Fruit fly (Drosophila melanogaster) whole organism, prepupa: ENCODE results near the gene CG31921.
A peak's percentile ranks its signal among the peaks of the same experiment; 100 is the strongest.

Experiments
- CG10631 ChIP-seq: fragments of 200-800 bp; sonication (Bioruptor generic); optimal IDR thresholded peaks from 2 replicates; lab custom pipeline; 2016; ENCODE audit warnings: missing biosample characterization, missing genetic modification characterization
- CG10669 ChIP-seq: fragments of 200-800 bp; sonication (Bioruptor generic); optimal IDR thresholded peaks from 3 replicates; lab custom pipeline; 2018; ENCODE audit warnings: missing biosample characterization, mild to moderate bottlenecking, missing genetic modification characterization, moderate library complexity
- CG11294 ChIP-seq: fragments of 200-800 bp; sonication (Bioruptor generic); IDR thresholded peaks from 2 replicates; pipeline ENCODE4 v1.3.6; 2022; ENCODE audit warnings: missing biosample characterization, missing genetic modification characterization
- CG11902 ChIP-seq: fragments of 200-800 bp; sonication (Bioruptor generic); optimal IDR thresholded peaks from 3 replicates; lab custom pipeline; 2016; ENCODE audit warnings: missing biosample characterization, missing genetic modification characterization
- CG15336 ChIP-seq: fragments of 200-800 bp; sonication (Bioruptor generic); IDR thresholded peaks from 2 replicates; pipeline ENCODE4 v1.3.6; 2022; ENCODE audit warnings: missing biosample characterization, missing genetic modification characterization
- CG1621 ChIP-seq: fragments of 200-800 bp; sonication (Bioruptor generic); optimal IDR thresholded peaks from 3 replicates; lab custom pipeline; 2018; ENCODE audit warnings: missing biosample characterization, mild to moderate bottlenecking, missing genetic modification characterization
- CG16779 ChIP-seq: fragments of 200-800 bp; sonication (Bioruptor generic); optimal IDR thresholded peaks from 3 replicates; lab custom pipeline; 2017; ENCODE audit warnings: missing biosample characterization, mild to moderate bottlenecking, missing genetic modification characterization
- CG31627 ChIP-seq: fragments of 200-800 bp; sonication (Bioruptor generic); optimal IDR thresholded peaks from 3 replicates; lab custom pipeline; 2016; ENCODE audit warnings: missing biosample characterization, missing genetic modification characterization
- CG3919 ChIP-seq: fragments of 200-800 bp; sonication (Bioruptor generic); optimal IDR thresholded peaks from 3 replicates; lab custom pipeline; 2016; ENCODE audit warnings: missing biosample characterization, missing genetic modification characterization
- CG6163 ChIP-seq: fragments of 200-800 bp; sonication (Bioruptor generic); IDR thresholded peaks from 3 replicates; pipeline ENCODE4 v1.3.6; 2022; ENCODE audit warnings: missing biosample characterization, missing genetic modification characterization
- CG6854 ChIP-seq: fragments of 200-800 bp; sonication (Bioruptor generic); optimal IDR thresholded peaks from 2 replicates; lab custom pipeline; 2017; ENCODE audit warnings: missing biosample characterization, mild to moderate bottlenecking, missing genetic modification characterization
- CG7368 ChIP-seq: fragments of 200-800 bp; sonication (Bioruptor generic); optimal IDR thresholded peaks from 3 replicates; lab custom pipeline; 2016; ENCODE audit warnings: missing biosample characterization, missing genetic modification characterization
- CG8632 ChIP-seq: fragments of 200-800 bp; sonication (Bioruptor generic); optimal IDR thresholded peaks from 3 replicates; lab custom pipeline; 2016; ENCODE audit warnings: missing biosample characterization, missing genetic modification characterization
- Eip75B ChIP-seq: fragments of 200-800 bp; sonication (Bioruptor generic); optimal IDR thresholded peaks from 3 replicates; lab custom pipeline; 2016; ENCODE audit warnings: missing biosample characterization, missing genetic modification characterization
- Eip78C ChIP-seq: fragments of 200-800 bp; sonication (Bioruptor generic); peaks from one replicate; lab custom pipeline; 2016; ENCODE audit warnings: missing biosample characterization, missing genetic modification characterization
- Ets21C ChIP-seq: fragments of 200-800 bp; sonication (Bioruptor generic); optimal IDR thresholded peaks from 3 replicates; lab custom pipeline; 2016; ENCODE audit warnings: missing biosample characterization, missing genetic modification characterization
- Ets96B ChIP-seq: fragments of 200-800 bp; optimal IDR thresholded peaks from 2 replicates; lab custom pipeline; 2019; ENCODE audit warnings: missing biosample characterization, mild to moderate bottlenecking, missing genetic modification characterization, moderate library complexity
- Gug ChIP-seq: fragments of 200-800 bp; sonication (Bioruptor generic); IDR thresholded peaks from 2 replicates; pipeline ENCODE4 v1.3.6; 2022; ENCODE audit warnings: missing biosample characterization, missing genetic modification characterization
- Hr38 ChIP-seq: sonication (Bioruptor generic); optimal IDR thresholded peaks from 2 replicates; lab custom pipeline; 2016; ENCODE audit warnings: missing biosample characterization, missing genetic modification characterization
- Lpt ChIP-seq: fragments of 200-800 bp; sonication (Bioruptor generic); optimal IDR thresholded peaks from 3 replicates; lab custom pipeline; 2016; ENCODE audit warnings: missing biosample characterization, missing genetic modification characterization
- Met ChIP-seq: fragments of 200-800 bp; sonication (Bioruptor generic); optimal IDR thresholded peaks from 3 replicates; lab custom pipeline; 2016; ENCODE audit warnings: missing biosample characterization, missing genetic modification characterization
- Smox ChIP-seq: fragments of 200-800 bp; sonication (Bioruptor generic); optimal IDR thresholded peaks from 3 replicates; lab custom pipeline; 2016; ENCODE audit warnings: missing biosample characterization, missing genetic modification characterization
- Sox102F ChIP-seq: fragments of 200-800 bp; sonication (Bioruptor generic); optimal IDR thresholded peaks from 2 replicates; lab custom pipeline; 2016; ENCODE audit warnings: missing biosample characterization, mild to moderate bottlenecking, missing genetic modification characterization
- Sox15 ChIP-seq: fragments of 200-800 bp; sonication (Bioruptor generic); optimal IDR thresholded peaks from 3 replicates; lab custom pipeline; 2016; ENCODE audit warnings: missing biosample characterization, missing genetic modification characterization
- achi ChIP-seq: fragments of 200-800 bp; sonication (Bioruptor generic); optimal IDR thresholded peaks from 3 replicates; lab custom pipeline; 2016; ENCODE audit warnings: missing biosample characterization, missing genetic modification characterization
- acj6 ChIP-seq: fragments of 200-800 bp; sonication (Bioruptor generic); optimal IDR thresholded peaks from 3 replicates; lab custom pipeline; 2016; ENCODE audit warnings: missing biosample characterization, missing genetic modification characterization
- cyc ChIP-seq: fragments of 200-800 bp; sonication (Bioruptor generic); optimal IDR thresholded peaks from 3 replicates; lab custom pipeline; 2016; ENCODE audit warnings: missing biosample characterization, missing genetic modification characterization
- dsx ChIP-seq: fragments of 200-800 bp; optimal IDR thresholded peaks from 3 replicates; lab custom pipeline; 2019; ENCODE audit warnings: missing biosample characterization, mild to moderate bottlenecking, missing genetic modification characterization, moderate library complexity; ENCODE audit not compliant: poor library complexity, severe bottlenecking
- eg ChIP-seq: fragments of 200-800 bp; sonication (Bioruptor generic); IDR thresholded peaks from 3 replicates; pipeline ENCODE4 v1.3.6; 2022; ENCODE audit warnings: missing biosample characterization, missing genetic modification characterization
- esn ChIP-seq: fragments of 200-800 bp; sonication (Bioruptor generic); optimal IDR thresholded peaks from 2 replicates; lab custom pipeline; 2016; ENCODE audit warnings: missing biosample characterization, mild to moderate bottlenecking, missing genetic modification characterization, moderate library complexity
- fd59A ChIP-seq: fragments of 200-800 bp; sonication (Bioruptor generic); optimal IDR thresholded peaks from 2 replicates; lab custom pipeline; 2017; ENCODE audit warnings: missing biosample characterization, mild to moderate bottlenecking, missing genetic modification characterization, missing genetic modification reagents
- fd85E ChIP-seq: fragments of 200-800 bp; sonication (Bioruptor generic); optimal IDR thresholded peaks from 3 replicates; lab custom pipeline; 2016; ENCODE audit warnings: missing biosample characterization, missing genetic modification characterization
- fkh ChIP-seq: fragments of 200-800 bp; sonication (Bioruptor generic); optimal IDR thresholded peaks from 3 replicates; lab custom pipeline; 2017; ENCODE audit warnings: missing biosample characterization, mild to moderate bottlenecking, missing genetic modification characterization, moderate library complexity
- lz ChIP-seq: fragments of 200-800 bp; sonication (Bioruptor generic); optimal IDR thresholded peaks from 3 replicates; lab custom pipeline; 2016; ENCODE audit warnings: missing biosample characterization, missing genetic modification characterization
- net ChIP-seq: fragments of 200-800 bp; sonication (Bioruptor generic); optimal IDR thresholded peaks from 3 replicates; lab custom pipeline; 2016; ENCODE audit warnings: missing biosample characterization, missing genetic modification characterization
- pdm3 ChIP-seq: fragments of 200-800 bp; sonication (Bioruptor generic); optimal IDR thresholded peaks from 3 replicates; lab custom pipeline; 2016; ENCODE audit warnings: missing biosample characterization, missing genetic modification characterization
- svp ChIP-seq: fragments of 200-800 bp; sonication (Bioruptor generic); peaks from one replicate; lab custom pipeline; 2016; ENCODE audit warnings: missing biosample characterization, missing genetic modification characterization
- vri ChIP-seq: fragments of 200-800 bp; sonication (Bioruptor generic); optimal IDR thresholded peaks from 3 replicates; lab custom pipeline; 2016; ENCODE audit warnings: missing biosample characterization, mild to moderate bottlenecking, missing genetic modification characterization

Gene CG31921

DNA sequence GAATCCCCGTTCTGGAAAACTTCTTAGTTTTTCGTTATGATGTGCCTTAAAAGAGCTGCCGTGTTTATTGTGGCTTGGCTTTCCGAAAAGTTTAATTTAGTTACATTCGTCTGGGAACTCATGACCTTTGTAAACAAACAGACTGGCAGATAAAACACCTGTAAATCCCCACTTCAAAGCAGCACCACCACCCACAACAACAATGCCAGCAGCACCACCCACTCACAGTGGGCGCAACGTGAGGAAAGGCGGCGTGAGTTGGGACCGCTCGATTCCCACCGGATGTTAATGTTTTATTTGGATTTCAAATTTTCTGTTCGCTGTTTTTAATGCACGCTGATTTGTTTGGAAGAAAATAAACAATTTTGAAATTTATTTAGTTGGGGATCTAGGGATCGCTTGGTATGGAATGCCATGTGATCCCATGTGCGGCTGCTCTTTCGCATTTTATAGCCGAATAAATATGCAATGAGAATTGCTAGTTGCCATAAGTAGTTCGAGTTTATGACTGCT is 23.9 kb downstream of the CG31921 start:
- TF ChIP-seq CG16779 (tag; lab: Kevin White, UChicago): no peak
- TF ChIP-seq svp (GFP tag; lab: Kevin White, UChicago): peak; percentile 64
- TF ChIP-seq CG3919 (GFP tag; lab: Kevin White, UChicago): no peak

DNA sequence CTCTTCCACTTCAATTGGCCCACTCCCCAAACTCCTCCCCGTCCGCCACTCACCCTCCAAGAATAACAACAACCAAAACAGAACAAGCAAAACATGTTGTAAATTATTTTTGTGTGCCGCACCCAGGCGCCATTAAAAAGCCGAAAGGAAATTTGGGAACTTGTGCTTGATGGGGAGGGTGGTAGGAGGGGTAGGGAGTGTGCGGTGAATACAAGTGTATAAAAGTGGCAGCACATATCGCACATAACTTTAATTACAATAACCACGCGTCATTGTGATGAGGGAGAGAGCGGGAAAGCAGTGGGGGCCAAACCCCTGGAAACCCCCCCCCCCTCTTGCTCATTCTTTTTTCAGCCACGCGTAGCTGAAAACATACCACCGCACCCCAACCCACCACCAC is 25.0 kb downstream of the CG31921 start:
- TF ChIP-seq vri (GFP tag; lab: Kevin White, UChicago): no peak
- no peak for TF ChIP-seq CG10631
- TF ChIP-seq acj6 (GFP tag; lab: Kevin White, UChicago): no peak
- TF ChIP-seq, all 60 proteins: peak for 0

DNA sequence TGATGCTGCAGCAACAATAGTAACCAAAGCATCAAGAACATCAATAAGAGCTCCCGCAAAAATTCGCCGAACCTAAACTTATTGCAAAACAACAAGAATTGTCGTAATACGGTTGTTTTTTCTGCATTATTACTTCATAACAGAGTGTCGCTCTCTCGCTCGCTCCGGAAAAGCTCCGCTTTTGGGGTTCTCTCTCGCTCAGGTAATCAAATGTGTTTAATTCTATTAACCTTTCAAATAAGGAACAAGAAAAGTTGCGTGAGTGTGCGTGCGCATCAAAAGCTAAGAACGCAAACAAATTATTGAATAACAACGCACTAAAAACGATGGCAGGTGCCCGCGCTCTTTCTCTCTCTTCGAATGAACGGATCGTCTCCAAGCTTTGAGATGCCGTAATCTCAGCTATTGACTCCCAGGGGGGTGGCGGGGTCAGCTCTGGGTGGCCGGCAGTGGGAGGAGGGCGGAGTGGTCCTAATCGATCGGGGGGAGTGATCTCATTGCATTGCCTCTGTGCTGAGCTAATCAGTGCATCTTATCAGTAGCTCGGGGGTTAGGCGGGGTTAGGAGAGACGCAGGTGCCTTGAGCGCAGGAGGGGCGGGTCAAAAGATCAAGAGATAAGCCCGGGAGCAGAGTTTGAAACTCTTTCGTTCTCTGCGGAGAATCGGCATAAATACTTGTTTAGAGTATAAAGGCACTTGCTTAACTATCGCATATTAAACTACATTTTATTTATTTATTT is 25.8 kb downstream of the CG31921 start:
- no peak for TF ChIP-seq Eip78C (GFP tag; lab: Kevin White, UChicago)
- TF ChIP-seq CG15336 (GFP tag; lab: Robert Waterston, UW): no peak
- TF ChIP-seq Ets96B: no peak
- TF ChIP-seq Lpt (GFP tag; lab: Kevin White, UChicago): no peak
- TF ChIP-seq CG6854 (GFP tag; lab: Kevin White, UChicago): no peak
- no peak for TF ChIP-seq net (GFP tag; lab: Kevin White, UChicago)
- no peak for TF ChIP-seq lz (GFP tag; lab: Kevin White, UChicago)
- peak; percentile 61 for TF ChIP-seq vri (GFP tag; lab: Kevin White, UChicago)
- no peak for TF ChIP-seq CG31627
- TF ChIP-seq Hr38 (GFP tag; lab: Kevin White, UChicago): no peak
- TF ChIP-seq CG16779 (tag; lab: Kevin White, UChicago): no peak
- no peak for TF ChIP-seq cyc (GFP tag; lab: Kevin White, UChicago)
- peak; percentile 24 for TF ChIP-seq fkh (GFP tag; lab: Kevin White, UChicago)
- TF ChIP-seq CG1621: no peak
- TF ChIP-seq CG11294 (GFP tag; lab: Robert Waterston, UW): no peak
- no peak for TF ChIP-seq dsx
- TF ChIP-seq CG11902 (GFP tag; lab: Kevin White, UChicago): no peak
- TF ChIP-seq Eip75B (GFP tag; lab: Kevin White, UChicago): no peak
- no peak for TF ChIP-seq fd85E (GFP tag; lab: Kevin White, UChicago)
- 0 out of 3 replicates have a peak, but pooled peaks have one; percentile 12 for TF ChIP-seq CG6163 (GFP tag; lab: Robert Waterston, UW)
- no peak for TF ChIP-seq CG7368 (GFP tag; lab: Kevin White, UChicago)
- no peak for TF ChIP-seq Sox15 (GFP tag; lab: Kevin White, UChicago)
- TF ChIP-seq eg (GFP tag; lab: Robert Waterston, UW): 0 out of 3 replicates have a peak, but pooled peaks have one; percentile 8
- TF ChIP-seq Met (GFP tag; lab: Kevin White, UChicago): no peak
- TF ChIP-seq esn (GFP tag; lab: Kevin White, UChicago): no peak
- no peak for TF ChIP-seq CG10669 (GFP tag; lab: Kevin White, UChicago)
- no peak for TF ChIP-seq CG8632 (GFP tag; lab: Kevin White, UChicago)
- no peak for TF ChIP-seq achi
- no peak for TF ChIP-seq Smox (GFP tag; lab: Kevin White, UChicago)
- peak; percentile 94 for TF ChIP-seq svp (GFP tag; lab: Kevin White, UChicago)
- peak; percentile 8; the same call in 1 of the 2 replicates for TF ChIP-seq Gug (GFP tag; lab: Robert Waterston, UW)
- TF ChIP-seq fd59A (GFP tag; lab: Kevin White, UChicago): no peak
- no peak for TF ChIP-seq Sox102F (GFP tag; lab: Kevin White, UChicago)
- TF ChIP-seq pdm3 (GFP tag; lab: Kevin White, UChicago): no peak
- TF ChIP-seq Ets21C (GFP tag; lab: Kevin White, UChicago): no peak
- TF ChIP-seq, all 60 proteins: peak for 6
